Worm (Caenorhabditis elegans): ENCODE results near the gene Y37B11A.3.

- no peak for TF ChIP-seq ama-1 (optimal IDR thresholded peaks at IDR 0.05)
- TF ChIP-seq tra-4 (tag; optimal IDR thresholded peaks at IDR 0.05) = no peak
- TF ChIP-seq aly-1 (tag; optimal IDR thresholded peaks at IDR 0.05) = no peak
- TF ChIP-seq hmbx-1 (tag; optimal IDR thresholded peaks at IDR 0.05) = no peak
- TF ChIP-seq scrt-1 (GFP tag; IDR thresholded peaks at IDR 0.05) = no peak
- TF ChIP-seq hmg-4 (GFP tag; optimal IDR thresholded peaks at IDR 0.05) = no peak
- TF ChIP-seq tbx-37 (GFP tag; conservative IDR thresholded peaks at IDR 0.05) = no peak
- no peak for TF ChIP-seq hnd-1 (tag; optimal IDR thresholded peaks at IDR 0.05)
- TF ChIP-seq F13C5.2 (tag; optimal IDR thresholded peaks at IDR 0.05) = no peak
Observed at ce11 chrIII:5734905-5735304, 50.2 kb downstream of the Y37B11A.3 start, which contains the start of gene B0244.10.

Data from whole organism, early embryonic.